Worm (Caenorhabditis elegans) whole organism, young adult: Measurements from ENCODE around the gene oac-40.

Experiments used
- F37B4.10 ChIP-seq: fragments of 200-800 bp; sonication (Bioruptor generic); IDR thresholded peaks from 2 replicates; pipeline ENCODE4 v1.3.6; 2022; ENCODE audit warnings: missing genetic modification characterization, missing compliant biosample characterization
- K11D2.4 ChIP-seq: fragments of 200-800 bp; sonication (Bioruptor generic); IDR thresholded peaks from 2 replicates; pipeline ENCODE4 v1.3.6; 2022; ENCODE audit warnings: missing genetic modification reagents, missing genetic modification characterization, missing compliant biosample characterization
- ZK185.1 ChIP-seq: sonication (generic microtip); optimal IDR thresholded peaks from 2 replicates; lab custom pipeline; 2016; ENCODE audit warnings: mild to moderate bottlenecking, missing genetic modification characterization, missing compliant biosample characterization; ENCODE audit not compliant: poor library complexity, severe bottlenecking
- attf-6 ChIP-seq: fragments of 200-800 bp; sonication (Bioruptor generic); IDR thresholded peaks from 2 replicates; pipeline ENCODE4 v1.3.6; 2022; ENCODE audit warnings: missing genetic modification reagents, missing genetic modification characterization, missing compliant biosample characterization
- die-1 ChIP-seq: sonication (generic microtip); optimal IDR thresholded peaks from 2 replicates; lab custom pipeline; 2016; ENCODE audit warnings: missing genotype, mild to moderate bottlenecking, missing genetic modification characterization, missing compliant biosample characterization
- efl-1 ChIP-seq: fragments of 150-350 bp; optimal IDR thresholded peaks from 2 replicates; lab custom pipeline; 2014; ENCODE audit warnings: missing biosample characterization, missing genetic modification reagents, missing genetic modification characterization
- gei-17 ChIP-seq: fragments of 200-800 bp; sonication (Bioruptor generic); optimal IDR thresholded peaks from 2 replicates; lab custom pipeline; 2018; ENCODE audit warnings: mild to moderate bottlenecking, missing genetic modification characterization, missing compliant biosample characterization
- lag-1 ChIP-seq: fragments of 200-800 bp; sonication (Bioruptor generic); IDR thresholded peaks from 2 replicates; pipeline ENCODE4 v1.3.6; 2022; ENCODE audit warnings: missing genetic modification reagents, missing genetic modification characterization, missing compliant biosample characterization
- let-607 ChIP-seq, 2 experiments: fragments of 200-800 bp in 1 of 2; sonication (Bioruptor generic) in 1 of 2; sonication (generic microtip) in 1 of 2; optimal IDR thresholded peaks; 2 replicates each; lab custom pipeline; 2016 to 2018; ENCODE audit warnings: mild to moderate bottlenecking in 2 of 2, missing compliant biosample characterization in 2 of 2, missing genetic modification characterization in 2 of 2, moderate library complexity in 2 of 2, missing genotype in 1 of 2
- mcd-1 ChIP-seq: fragments of 200-800 bp; sonication (Bioruptor generic); IDR thresholded peaks from 2 replicates; pipeline ENCODE4 v1.3.6; 2022; ENCODE audit warnings: missing genetic modification reagents, missing genetic modification characterization, missing compliant biosample characterization
- unc-62 ChIP-seq: fragments of 150-350 bp; optimal IDR thresholded peaks from 2 replicates; lab custom pipeline; 2014; ENCODE audit warnings: missing biosample characterization, missing genetic modification reagents, missing genetic modification characterization

- TF ChIP-seq ZK185.1 (tag; lab: Kevin White, UChicago) = no peak
- TF ChIP-seq gei-17 (GFP tag; lab: Kevin White, UChicago) = no peak
- TF ChIP-seq unc-62 (GFP tag; lab: Kevin White, UChicago) = no peak
- TF ChIP-seq K11D2.4 (GFP tag; lab: Robert Waterston, UW) = no peak
- no peak for TF ChIP-seq let-607 (tag; optimal IDR thresholded peaks at IDR 0.05; lab: Kevin White, UChicago)
- TF ChIP-seq mcd-1 (GFP tag; lab: Robert Waterston, UW) = no peak
- no peak for TF ChIP-seq lag-1 (GFP tag; lab: Robert Waterston, UW)
- no peak for TF ChIP-seq attf-6 (GFP tag; lab: Robert Waterston, UW)
- TF ChIP-seq efl-1 (GFP tag; lab: Kevin White, UChicago) = no peak
- no peak for TF ChIP-seq F37B4.10 (GFP tag; lab: Robert Waterston, UW)
- no peak for TF ChIP-seq die-1 (tag; lab: Kevin White, UChicago)
Measured at ce11 chrV:9049271-9049670, 32.7 kb downstream of the oac-40 start.
